Worm (Caenorhabditis elegans): ENCODE data around the gene C09B8.8.

C09B8.8 gene

ce11 chrX:6015096-6015495 lies at the start of gene C09B8.8:
Gene C09B8.8 (plus strand): TSS chrX:6015492.
- TF ChIP-seq unc-62 (GFP tag; optimal IDR thresholded peaks at IDR 0.05), result no peak

DNA sequence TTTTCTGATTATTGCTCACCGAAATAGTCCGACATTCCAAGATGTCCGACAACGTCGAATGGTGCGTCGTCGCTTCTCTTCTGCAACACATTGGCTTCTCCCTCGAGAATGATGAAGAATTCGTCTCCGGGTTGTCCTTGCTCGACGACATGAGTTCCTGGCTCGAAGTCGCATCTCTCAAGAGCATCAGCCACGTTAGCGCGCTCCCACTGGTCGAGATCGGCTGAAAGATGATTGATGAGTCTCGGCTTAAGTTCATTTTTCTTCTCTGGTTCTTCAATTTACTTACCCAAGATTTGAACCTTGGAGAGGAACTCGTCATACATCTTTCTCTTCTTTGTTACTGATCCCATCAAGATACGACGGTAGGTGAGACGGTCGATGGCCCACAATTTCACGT lies 43.1 kb upstream of the C09B8.8 start:
- TF ChIP-seq unc-62 (GFP tag; optimal IDR thresholded peaks at IDR 0.05), result no peak

DNA sequence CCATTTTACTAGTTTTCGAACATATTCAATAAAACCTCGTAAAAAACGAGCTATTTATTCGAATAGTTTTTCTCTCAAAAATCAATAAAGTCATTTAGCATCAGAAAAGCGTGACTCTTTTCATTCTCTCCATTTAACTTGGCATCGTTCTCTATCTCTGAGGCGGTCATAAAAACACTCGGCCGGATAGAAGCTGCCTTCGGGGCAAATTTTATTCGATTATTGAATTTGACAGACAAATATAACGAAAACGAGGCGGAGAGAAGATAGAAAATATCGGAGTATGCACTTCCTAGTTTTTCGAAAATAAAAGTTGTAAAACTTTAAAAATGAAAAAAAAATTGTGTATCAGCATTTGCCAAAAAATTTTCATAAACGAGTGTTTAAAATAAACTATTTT lies 40.1 kb upstream of the C09B8.8 start:
- no peak for TF ChIP-seq unc-62 (GFP tag; optimal IDR thresholded peaks at IDR 0.05)

DNA sequence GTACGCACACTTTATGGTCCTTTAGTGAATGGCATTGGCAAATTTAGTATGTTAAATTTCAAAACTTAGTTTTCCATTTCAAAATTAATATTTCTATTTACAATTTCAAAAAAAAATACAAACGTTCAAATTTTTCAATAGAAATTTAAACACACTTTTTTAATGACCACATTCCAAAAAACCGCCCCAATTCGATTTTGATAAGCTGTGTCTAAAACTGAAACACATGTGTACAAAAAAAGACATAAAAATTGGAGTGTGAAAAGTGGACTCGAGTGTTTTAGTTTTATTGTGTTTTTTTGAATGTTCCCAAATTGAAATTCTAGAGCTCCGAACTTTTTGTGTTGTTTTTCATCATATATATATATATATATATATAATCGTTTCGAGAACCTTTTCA lies 39.6 kb upstream of the C09B8.8 start:
- no peak for TF ChIP-seq unc-62 (GFP tag; optimal IDR thresholded peaks at IDR 0.05)

- no peak for TF ChIP-seq unc-62 (GFP tag; optimal IDR thresholded peaks at IDR 0.05)
Measured at ce11 chrX:5976206-5976960, 38.9 kb upstream of the C09B8.8 start.

DNA sequence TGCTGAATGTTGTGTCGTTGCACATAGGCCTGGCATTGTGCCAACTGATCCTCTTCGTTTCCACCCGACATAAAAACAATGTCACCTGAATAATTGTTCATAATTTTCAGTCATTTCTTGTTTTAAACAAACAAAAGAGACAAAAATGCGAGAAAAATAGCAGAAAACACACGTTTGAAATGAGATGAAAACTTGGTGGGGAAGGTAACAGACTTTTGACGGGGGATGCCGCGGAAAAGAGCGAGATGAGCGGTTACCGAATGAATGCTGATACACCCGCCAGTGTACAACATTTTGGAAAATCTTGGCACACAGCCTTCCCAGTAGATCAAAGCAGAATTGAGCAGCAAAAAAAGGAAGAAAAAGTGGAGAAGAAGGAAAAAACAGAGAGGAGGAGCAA lies 37.5 kb upstream of the C09B8.8 start, which contains the start of gene kin-2:
TSS of gene kin-2 (minus strand) at position 101 of the 400 bp plus-strand sequence.
- TF ChIP-seq unc-62 (GFP tag; optimal IDR thresholded peaks at IDR 0.05), result no peak

DNA sequence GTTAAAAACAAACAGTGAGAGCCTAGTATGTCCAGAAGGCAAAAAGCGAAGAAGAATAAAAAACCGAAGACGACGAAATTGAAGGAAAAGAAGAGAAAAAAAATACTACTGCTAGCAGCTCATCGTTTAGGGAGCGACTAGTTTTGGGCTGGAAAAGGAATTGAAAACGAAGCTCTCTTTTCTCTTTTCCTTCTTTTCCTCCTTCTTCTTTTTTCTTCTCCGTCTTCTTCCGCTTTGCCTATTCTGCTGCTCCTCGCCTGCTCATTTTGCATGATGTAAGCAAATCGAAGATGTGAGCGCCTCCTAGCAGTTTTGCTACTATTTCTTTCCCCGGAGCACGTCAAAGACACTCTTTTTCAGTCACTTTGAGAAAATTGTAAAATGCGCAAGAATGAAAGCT lies 33.6 kb upstream of the C09B8.8 start:
- TF ChIP-seq unc-62 (GFP tag; optimal IDR thresholded peaks at IDR 0.05), result no peak

- no peak for TF ChIP-seq unc-62 (GFP tag; optimal IDR thresholded peaks at IDR 0.05)
Measured at ce11 chrX:5982799-5983198, 32.5 kb upstream of the C09B8.8 start.

- TF ChIP-seq unc-62 (GFP tag; optimal IDR thresholded peaks at IDR 0.05), result no peak
Measured at ce11 chrX:5983267-5983666, 32.0 kb upstream of the C09B8.8 start.

DNA sequence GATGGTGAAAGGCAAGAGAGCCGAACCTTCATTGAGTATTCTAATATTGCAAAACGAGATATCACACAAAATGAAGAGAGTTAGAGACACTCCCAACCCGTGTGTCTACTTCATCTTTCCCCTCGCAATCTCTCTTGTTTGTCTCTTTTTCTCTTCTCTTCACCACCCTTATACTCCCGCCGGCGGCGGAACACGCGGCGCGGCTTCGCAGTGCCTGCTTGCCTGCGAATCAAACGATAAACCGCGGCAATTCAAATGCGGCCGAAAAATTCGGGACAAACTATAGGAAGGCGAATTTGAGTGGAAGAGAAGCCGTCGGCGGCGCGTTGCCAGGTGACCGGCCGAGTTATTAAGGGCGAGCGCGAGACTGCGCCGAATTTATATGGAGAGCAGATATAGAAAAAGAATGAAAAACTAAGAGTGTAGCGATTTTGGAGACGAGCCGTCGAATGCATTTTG lies 30.7 kb upstream of the C09B8.8 start, which contains the start of gene klp-13:
TSS of gene klp-13 (plus strand) at position 409 of the 459 bp plus-strand sequence.
- no peak for TF ChIP-seq unc-62 (GFP tag; optimal IDR thresholded peaks at IDR 0.05)

DNA sequence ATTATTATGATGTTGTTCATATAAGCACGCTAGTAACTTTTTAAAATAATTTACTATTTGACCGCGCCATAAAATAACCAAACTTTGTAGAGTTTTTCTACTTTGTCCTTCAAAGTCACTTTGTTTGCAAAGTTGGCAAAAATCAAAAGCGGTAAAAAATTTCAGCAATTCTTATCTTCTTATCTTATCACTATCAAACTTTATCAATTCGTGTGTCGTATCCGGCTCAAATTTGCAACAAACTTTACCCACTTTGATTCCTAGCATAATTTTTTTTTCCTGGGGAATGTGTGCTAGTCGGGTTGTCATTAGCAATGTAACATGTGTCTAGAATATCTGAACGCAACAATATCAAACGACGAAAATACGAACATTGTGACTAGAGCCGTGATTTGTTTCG lies 29.6 kb upstream of the C09B8.8 start:
- TF ChIP-seq unc-62 (GFP tag; optimal IDR thresholded peaks at IDR 0.05), result no peak

- no peak for TF ChIP-seq unc-62 (GFP tag; optimal IDR thresholded peaks at IDR 0.05)
Measured at ce11 chrX:5987910-5988309, 27.4 kb upstream of the C09B8.8 start.

ce11 chrX:5992770-5993169 lies 22.5 kb upstream of the C09B8.8 start, which contains the start of gene F22F4.5:
Gene F22F4.5 (minus strand): TSS chrX:5992870.
- TF ChIP-seq unc-62 (GFP tag; optimal IDR thresholded peaks at IDR 0.05), result no peak

- TF ChIP-seq unc-62 (GFP tag; optimal IDR thresholded peaks at IDR 0.05), result no peak
Measured at ce11 chrX:5994004-5994403, 21.3 kb upstream of the C09B8.8 start.

ce11 chrX:5995613-5996206 lies 19.6 kb upstream of the C09B8.8 start, which contains the start of gene inx-3:
Gene inx-3 (plus strand): TSS chrX:5996156.
- no peak for TF ChIP-seq unc-62 (GFP tag; optimal IDR thresholded peaks at IDR 0.05)

- no peak for TF ChIP-seq unc-62 (GFP tag; optimal IDR thresholded peaks at IDR 0.05)
Measured at ce11 chrX:5999103-5999554, 16.2 kb upstream of the C09B8.8 start, which contains the start of gene F22F4.9. Gene F22F4.9 (minus strand): TSS chrX:5999504.

- TF ChIP-seq unc-62 (GFP tag; optimal IDR thresholded peaks at IDR 0.05), result no peak
Measured at ce11 chrX:6001432-6001831, 13.9 kb upstream of the C09B8.8 start, which contains the start of gene F22F4.4. Gene F22F4.4 (minus strand): TSS chrX:6001532.
